Worm (Caenorhabditis elegans) whole organism, young adult: ENCODE data around the gene unc-50.

Experiments
- B0019.2 ChIP-seq: fragments of 200-800 bp; sonication (Bioruptor generic); conservative IDR thresholded peaks from 2 replicates; pipeline ENCODE4 v1.3.6; 2022; ENCODE audit warnings: missing genetic modification reagents, missing genetic modification characterization, missing compliant biosample characterization
- B0261.1 ChIP-seq: sonication (generic microtip); optimal IDR thresholded peaks from 2 replicates; lab custom pipeline; 2016; ENCODE audit warnings: mild to moderate bottlenecking, missing genetic modification characterization, moderate library complexity, missing compliant biosample characterization
- C17E4.6 ChIP-seq: fragments of 200-800 bp; sonication (Bioruptor generic); IDR thresholded peaks from 2 replicates; pipeline ENCODE4 v1.3.6; 2022; ENCODE audit warnings: missing genetic modification reagents, missing genetic modification characterization, missing compliant biosample characterization
- F10E7.11 ChIP-seq: sonication (generic microtip); optimal IDR thresholded peaks from 2 replicates; lab custom pipeline; 2017; ENCODE audit warnings: mild to moderate bottlenecking, missing genetic modification characterization, moderate library complexity, missing compliant biosample characterization
- F33H1.4 ChIP-seq: fragments of 200-800 bp; sonication (Bioruptor generic); IDR thresholded peaks from 2 replicates; pipeline ENCODE4 v1.3.6; 2022; ENCODE audit warnings: missing genetic modification reagents, missing genetic modification characterization, missing compliant biosample characterization
- F39B2.1 ChIP-seq: fragments of 200-800 bp; sonication (Bioruptor generic); IDR thresholded peaks from 2 replicates; pipeline ENCODE4 v1.3.6; 2022; ENCODE audit warnings: missing genetic modification reagents, missing genetic modification characterization, missing compliant biosample characterization
- F49E8.2 ChIP-seq: sonication (generic microtip); optimal IDR thresholded peaks from 3 replicates; lab custom pipeline; 2017; ENCODE audit warnings: missing genetic modification characterization, mild to moderate bottlenecking, missing compliant biosample characterization, antibody characterized with exemption, moderate library complexity; ENCODE audit not compliant: insufficient read depth
- F52B5.7 ChIP-seq: sonication (generic microtip); optimal IDR thresholded peaks from 2 replicates; lab custom pipeline; 2016; ENCODE audit warnings: mild to moderate bottlenecking, missing genetic modification characterization, missing compliant biosample characterization
- F57A8.1 ChIP-seq: fragments of 200-800 bp; sonication (Bioruptor generic); optimal IDR thresholded peaks from 2 replicates; lab custom pipeline; 2018; ENCODE audit warnings: mild to moderate bottlenecking, missing genetic modification characterization, moderate library complexity, missing compliant biosample characterization
- T26A5.8 ChIP-seq: sonication (generic microtip); optimal IDR thresholded peaks from 2 replicates; lab custom pipeline; 2016; ENCODE audit warnings: missing genetic modification characterization, missing compliant biosample characterization
- Y56A3A.18 ChIP-seq: fragments of 200-800 bp; sonication (Bioruptor generic); IDR thresholded peaks from 2 replicates; pipeline ENCODE4 v1.3.6; 2022; ENCODE audit warnings: missing genetic modification reagents, missing genetic modification characterization, missing compliant biosample characterization
- aptf-2 ChIP-seq: fragments of 200-800 bp; sonication (Bioruptor generic); conservative IDR thresholded peaks from 2 replicates; pipeline ENCODE4 v1.3.6; 2022; ENCODE audit warnings: missing genetic modification reagents, missing genetic modification characterization, missing compliant biosample characterization
- attf-6 ChIP-seq: fragments of 200-800 bp; sonication (Bioruptor generic); IDR thresholded peaks from 2 replicates; pipeline ENCODE4 v1.3.6; 2022; ENCODE audit warnings: missing genetic modification reagents, missing genetic modification characterization, missing compliant biosample characterization
- ceh-100 ChIP-seq: fragments of 200-800 bp; sonication (Bioruptor generic); IDR thresholded peaks from 2 replicates; pipeline ENCODE4 v1.3.6; 2022; ENCODE audit warnings: missing genetic modification reagents, missing genetic modification characterization, missing compliant biosample characterization
- ceh-58 ChIP-seq: fragments of 200-800 bp; sonication (Bioruptor generic); IDR thresholded peaks from 2 replicates; pipeline ENCODE4 v1.3.6; 2022; ENCODE audit warnings: missing genetic modification characterization, missing compliant biosample characterization
- dpff-1 ChIP-seq: sonication (generic microtip); optimal IDR thresholded peaks from 2 replicates; lab custom pipeline; 2017; ENCODE audit warnings: mild to moderate bottlenecking, missing genetic modification characterization, missing compliant biosample characterization
- efl-1 ChIP-seq: fragments of 150-350 bp; optimal IDR thresholded peaks from 2 replicates; lab custom pipeline; 2014; ENCODE audit warnings: missing biosample characterization, missing genetic modification reagents, missing genetic modification characterization
- egrh-3 ChIP-seq: fragments of 200-800 bp; sonication (Bioruptor generic); IDR thresholded peaks from 2 replicates; pipeline ENCODE4 v1.3.6; 2022; ENCODE audit warnings: missing genetic modification reagents, missing genetic modification characterization, missing compliant biosample characterization
- fkh-3 ChIP-seq: sonication (generic microtip); optimal IDR thresholded peaks from 2 replicates; lab custom pipeline; 2016; ENCODE audit warnings: mild to moderate bottlenecking, missing genetic modification characterization, missing compliant biosample characterization
- him-1 ChIP-seq: sonication (generic microtip); optimal IDR thresholded peaks from 2 replicates; lab custom pipeline; 2016; ENCODE audit warnings: missing genotype, missing genetic modification reagents, missing genetic modification characterization, missing compliant biosample characterization
- hmg-20 ChIP-seq: fragments of 200-800 bp; sonication (Bioruptor generic); IDR thresholded peaks from 2 replicates; pipeline ENCODE4 v1.3.6; 2022; ENCODE audit warnings: missing genetic modification reagents, missing genetic modification characterization, missing compliant biosample characterization
- lin-26 ChIP-seq: fragments of 200-800 bp; sonication (Bioruptor generic); IDR thresholded peaks from 2 replicates; pipeline ENCODE4 v1.3.6; 2022; ENCODE audit warnings: missing genetic modification reagents, missing genetic modification characterization, missing compliant biosample characterization
- lin-40 ChIP-seq: sonication (generic microtip); optimal IDR thresholded peaks from 2 replicates; lab custom pipeline; 2016; ENCODE audit warnings: missing genetic modification characterization, mild to moderate bottlenecking, missing compliant biosample characterization, missing genotype, missing genetic modification reagents
- lir-1 ChIP-seq: fragments of 200-800 bp; sonication (Bioruptor generic); conservative IDR thresholded peaks from 2 replicates; pipeline ENCODE4 v1.3.6; 2022; ENCODE audit warnings: missing genetic modification reagents, missing genetic modification characterization, missing compliant biosample characterization
- lsl-1 ChIP-seq: fragments of 200-800 bp; sonication (Bioruptor generic); optimal IDR thresholded peaks from 2 replicates; lab custom pipeline; 2018; ENCODE audit warnings: mild to moderate bottlenecking, missing genetic modification characterization, moderate library complexity, missing compliant biosample characterization
- lsy-27 ChIP-seq: sonication (generic microtip); optimal IDR thresholded peaks from 2 replicates; lab custom pipeline; 2017; ENCODE audit warnings: missing genetic modification characterization, mild to moderate bottlenecking, missing compliant biosample characterization, antibody characterized with exemption, missing genotype, borderline replicate concordance; ENCODE audit not compliant: insufficient read depth
- mes-4 ChIP-seq: sonication (generic microtip); optimal IDR thresholded peaks from 2 replicates; lab custom pipeline; 2016; ENCODE audit warnings: missing genotype, missing genetic modification characterization, missing compliant biosample characterization
- nfya-1 ChIP-seq: sonication (generic microtip); optimal IDR thresholded peaks from 2 replicates; lab custom pipeline; 2017; ENCODE audit warnings: antibody characterized with exemption, missing compliant biosample characterization, missing genetic modification characterization, borderline replicate concordance; ENCODE audit not compliant: insufficient read depth
- nhr-179 ChIP-seq: sonication (generic microtip); optimal IDR thresholded peaks from 2 replicates; lab custom pipeline; 2016; ENCODE audit warnings: mild to moderate bottlenecking, missing genetic modification characterization, missing compliant biosample characterization
- nhr-27 ChIP-seq: fragments of 200-800 bp; sonication (Bioruptor generic); optimal IDR thresholded peaks from 2 replicates; lab custom pipeline; 2018; ENCODE audit warnings: mild to moderate bottlenecking, missing genetic modification characterization, moderate library complexity, missing compliant biosample characterization
- nhr-90 ChIP-seq: sonication (generic microtip); optimal IDR thresholded peaks from 2 replicates; lab custom pipeline; 2016; ENCODE audit warnings: missing genotype, mild to moderate bottlenecking, missing genetic modification characterization, missing compliant biosample characterization
- pha-4 ChIP-seq: fragments of 150-350 bp; sonication (generic microtip); optimal IDR thresholded peaks from 2 replicates; lab custom pipeline; 2014; ENCODE audit warnings: missing biosample characterization, missing genetic modification reagents, missing genetic modification characterization
- rpc-1 ChIP-seq, 2 experiments: fragments of 150-350 bp in 1 of 2; sonication (generic microtip) in 1 of 2; optimal IDR thresholded peaks; 2 replicates each; lab custom pipeline; 2014 to 2018; ENCODE audit warnings: missing biosample characterization in 1 of 2, missing genetic modification characterization in 1 of 2, missing genetic modification reagents in 1 of 2, missing genotype in 1 of 2
- sdz-38 ChIP-seq: sonication (generic microtip); optimal IDR thresholded peaks from 2 replicates; lab custom pipeline; 2016; ENCODE audit warnings: missing genotype, missing genetic modification characterization, missing compliant biosample characterization
- sea-2 ChIP-seq: fragments of 200-800 bp; sonication (Bioruptor generic); IDR thresholded peaks from 2 replicates; pipeline ENCODE4 v1.3.6; 2022; ENCODE audit warnings: missing genetic modification characterization, missing compliant biosample characterization
- snpc-1.1 ChIP-seq: sonication (generic microtip); optimal IDR thresholded peaks from 2 replicates; lab custom pipeline; 2017; ENCODE audit warnings: missing genetic modification characterization, mild to moderate bottlenecking, missing compliant biosample characterization, antibody characterized with exemption, moderate library complexity, missing genotype, missing genetic modification reagents; ENCODE audit not compliant: insufficient read depth
- snpc-1.3 ChIP-seq: sonication (generic microtip); optimal IDR thresholded peaks from 2 replicates; lab custom pipeline; 2017; ENCODE audit warnings: missing genetic modification characterization, mild to moderate bottlenecking, missing compliant biosample characterization, antibody characterized with exemption, moderate library complexity, missing genotype, missing genetic modification reagents; ENCODE audit not compliant: insufficient read depth
- snpc-4 ChIP-seq, 5 experiments: fragments of 150-350 bp in 1 of 5; sonication (generic microtip) in 4 of 5; optimal IDR thresholded peaks; 2 replicates each; lab custom pipeline; 2014 to 2018; ENCODE audit warnings: missing genetic modification characterization in 5 of 5, missing biosample characterization in 3 of 5, antibody characterized with exemption in 2 of 5, mild to moderate bottlenecking in 2 of 5, missing compliant biosample characterization in 2 of 5, missing genotype in 2 of 5, moderate library complexity in 2 of 5, missing genetic modification reagents in 1 of 5
- somi-1 ChIP-seq: fragments of 200-800 bp; sonication (Bioruptor generic); optimal IDR thresholded peaks from 2 replicates; lab custom pipeline; 2018; ENCODE audit warnings: mild to moderate bottlenecking, missing genetic modification characterization, missing compliant biosample characterization
- tbx-9 ChIP-seq: sonication (generic microtip); optimal IDR thresholded peaks from 2 replicates; lab custom pipeline; 2016; ENCODE audit warnings: borderline replicate concordance, missing genetic modification characterization, inconsistent platforms, missing compliant biosample characterization
- unc-62 ChIP-seq: fragments of 150-350 bp; optimal IDR thresholded peaks from 2 replicates; lab custom pipeline; 2014; ENCODE audit warnings: missing biosample characterization, missing genetic modification reagents, missing genetic modification characterization
- zfh-2 ChIP-seq: fragments of 200-800 bp; sonication (Bioruptor generic); conservative IDR thresholded peaks from 2 replicates; pipeline ENCODE4 v1.3.6; 2022; ENCODE audit warnings: missing genetic modification reagents, missing genetic modification characterization, missing compliant biosample characterization
- ztf-26 ChIP-seq: sonication (generic microtip); optimal IDR thresholded peaks from 2 replicates; lab custom pipeline; 2017; ENCODE audit warnings: missing genetic modification characterization, missing compliant biosample characterization

The unc-50 gene

DNA sequence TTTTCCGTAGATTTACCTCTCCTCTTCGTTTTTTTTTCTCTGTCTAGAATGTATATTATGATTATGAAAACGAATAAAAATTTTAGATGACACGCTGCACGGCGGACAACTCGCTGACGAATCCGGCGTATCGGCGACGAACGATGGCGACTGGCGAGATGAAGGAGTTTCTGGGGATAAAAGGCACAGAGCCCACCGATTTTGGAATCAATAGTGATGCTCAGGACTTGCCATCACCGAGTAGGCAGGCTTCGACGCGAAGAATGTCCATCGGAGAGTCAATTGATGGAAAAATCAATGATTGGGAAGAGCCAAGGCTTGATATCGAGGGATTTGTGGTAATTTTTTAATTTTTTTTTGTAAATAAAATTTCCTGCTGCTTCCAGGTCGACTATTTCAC is 17.1 kb upstream of the unc-50 start, which contains the start of gene ced-9:
TSS of gene ced-9 (plus strand) at position 87 of the 400 bp plus-strand sequence.
- TF ChIP-seq sea-2 (no peak), dpff-1 (tag; lab: Kevin White, UChicago) (no peak), lir-1 (GFP tag; lab: Robert Waterston, UW) (no peak), T26A5.8 (tag; lab: Kevin White, UChicago) (no peak), tbx-9 (tag; lab: Kevin White, UChicago) (peak; percentile 93), fkh-3 (no peak)

DNA sequence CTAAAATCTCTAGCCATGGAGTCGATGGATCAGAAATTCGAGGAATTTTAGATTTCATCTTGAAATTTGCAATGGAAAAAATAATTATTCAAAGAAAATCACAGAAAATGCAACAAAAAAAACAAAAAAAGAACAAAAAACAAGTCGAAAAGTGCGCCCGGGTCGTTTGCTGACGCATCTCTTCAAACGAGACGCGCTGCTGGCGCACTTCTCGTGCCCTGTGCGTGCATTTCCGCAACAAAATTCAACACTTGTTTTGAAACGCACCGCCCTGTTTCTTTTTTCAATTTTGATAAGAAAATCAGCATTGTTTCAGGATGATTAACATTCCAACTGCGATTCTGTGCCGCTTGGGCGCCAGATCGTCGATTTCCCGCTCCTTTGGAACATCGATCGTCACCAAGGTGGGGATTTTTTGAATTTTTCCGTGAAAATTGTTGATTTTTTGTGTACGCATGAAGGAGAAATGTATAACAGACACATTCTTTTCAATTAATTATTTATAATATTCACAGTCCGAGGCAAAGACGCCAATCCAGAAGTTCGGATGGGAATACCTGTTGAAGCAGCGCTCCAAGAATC is 16.1 kb upstream of the unc-50 start, which contains the start of the genes jmjd-4 and mev-1:
TSS of gene jmjd-4 (minus strand) at position 58 of the 582 bp plus-strand sequence.
TSS of gene mev-1 (plus strand) at position 317 of the 582 bp plus-strand sequence.
- TF ChIP-seq lin-40 (tag; lab: Kevin White, UChicago) (peak; percentile 89), hmg-20 (peak; percentile 39; the same call in 1 of the 2 replicates), snpc-1.3 (tag; lab: Kevin White, UChicago) (no peak), zfh-2 (GFP tag; lab: Robert Waterston, UW) (peak; percentile 84), nhr-27 (no peak), sdz-38 (tag; lab: Kevin White, UChicago) (no peak), C17E4.6 (peak; percentile 64; the same call in 1 of the 2 replicates), B0261.1 (tag; lab: Kevin White, UChicago) (no peak), F39B2.1 (GFP tag; lab: Robert Waterston, UW) (no peak), nhr-90 (tag; lab: Kevin White, UChicago) (no peak), lir-1 (GFP tag; lab: Robert Waterston, UW) (peak; percentile 63; the same call in 1 of the 2 replicates), aptf-2 (no peak), rpc-1 (optimal IDR thresholded peaks at IDR 0.05; lab: Kevin White, UChicago) (no peak), rpc-1 (tag; optimal IDR thresholded peaks at IDR 0.05; lab: Kevin White, UChicago) (no peak), lin-26 (0 out of 2 replicates have a peak, but pooled peaks have one; percentile 13), B0019.2 (GFP tag; lab: Robert Waterston, UW) (no peak), mes-4 (tag; lab: Kevin White, UChicago) (no peak), F10E7.11 (tag; lab: Kevin White, UChicago) (no peak), attf-6 (GFP tag; lab: Robert Waterston, UW) (no peak), pha-4 (peak; percentile 66), snpc-1.1 (tag; lab: Kevin White, UChicago) (no peak), ceh-58 (no peak), snpc-4 (GFP tag; optimal IDR thresholded peaks at IDR 0.05; lab: Kevin White, UChicago) (peak; percentile 68), snpc-4 (tag; optimal IDR thresholded peaks at IDR 0.05; lab: Kevin White, UChicago) (peak in 3 of 4 experiments; percentile 61 to 72 (median 65)), F33H1.4 (GFP tag; lab: Robert Waterston, UW) (peak; percentile 76), dpff-1 (tag; lab: Kevin White, UChicago) (no peak), tbx-9 (tag; lab: Kevin White, UChicago) (no peak), unc-62 (no peak), lsy-27 (tag; lab: Kevin White, UChicago) (no peak), Y56A3A.18 (GFP tag; lab: Robert Waterston, UW) (peak; percentile 58; the same call in 1 of the 2 replicates), nhr-179 (tag; lab: Kevin White, UChicago) (no peak), nfya-1 (tag; lab: Kevin White, UChicago) (no peak), F49E8.2 (tag; lab: Kevin White, UChicago) (no peak), F52B5.7 (tag; lab: Kevin White, UChicago) (no peak), somi-1 (GFP tag; lab: Kevin White, UChicago) (no peak), lsl-1 (GFP tag; lab: Kevin White, UChicago) (peak; percentile 81), F57A8.1 (GFP tag; lab: Kevin White, UChicago) (no peak), egrh-3 (no peak), efl-1 (GFP tag; lab: Kevin White, UChicago) (peak; percentile 51), him-1 (tag; lab: Kevin White, UChicago) (no peak), ceh-100 (GFP tag; lab: Robert Waterston, UW) (peak; percentile 78), ztf-26 (peak; percentile 85), fkh-3 (no peak)
